Fruit fly (Drosophila melanogaster) whole organism, embryonic: ENCODE data around the gene Sas-4.

Experiments
- CG10209 ChIP-seq: fragments of 200-800 bp; sonication (Bioruptor generic); optimal IDR thresholded peaks from 3 replicates; lab custom pipeline; 2017; ENCODE audit warnings: missing biosample characterization, mild to moderate bottlenecking, missing genetic modification characterization, missing genetic modification reagents
- CG10366 ChIP-seq: fragments of 200-800 bp; sonication (Bioruptor generic); IDR thresholded peaks from 2 replicates; pipeline ENCODE4 v1.3.6; 2022; ENCODE audit warnings: missing biosample characterization, missing genetic modification characterization
- CG10462 ChIP-seq: fragments of 200-800 bp; sonication (Bioruptor generic); optimal IDR thresholded peaks from 2 replicates; lab custom pipeline; 2016; ENCODE audit warnings: missing biosample characterization, missing genetic modification characterization
- CG11085 ChIP-seq: fragments of 200-800 bp; sonication (Bioruptor generic); IDR thresholded peaks from 2 replicates; pipeline ENCODE4 v1.3.6; 2022; ENCODE audit warnings: missing biosample characterization, missing genetic modification characterization
- CG11504 ChIP-seq: fragments of 200-800 bp; sonication (Bioruptor generic); optimal IDR thresholded peaks from 3 replicates; lab custom pipeline; 2019; ENCODE audit warnings: missing biosample characterization, mild to moderate bottlenecking, missing genetic modification characterization, moderate library complexity
- CG14965 ChIP-seq: fragments of 200-800 bp; sonication (Bioruptor generic); optimal IDR thresholded peaks from 2 replicates; lab custom pipeline; 2016; ENCODE audit warnings: missing biosample characterization, missing genetic modification characterization, borderline replicate concordance
- CG17568 ChIP-seq: fragments of 200-800 bp; sonication (Bioruptor generic); optimal IDR thresholded peaks from 2 replicates; lab custom pipeline; 2018; ENCODE audit warnings: missing biosample characterization, mild to moderate bottlenecking, missing genetic modification characterization, moderate library complexity
- CG17829 ChIP-seq: fragments of 200-800 bp; optimal IDR thresholded peaks from 2 replicates; lab custom pipeline; 2019; ENCODE audit warnings: missing biosample characterization, mild to moderate bottlenecking, missing genetic modification characterization, moderate library complexity
- CG2199 ChIP-seq: fragments of 200-800 bp; sonication (Bioruptor generic); IDR thresholded peaks from 3 replicates; pipeline ENCODE4 v1.3.6; 2022; ENCODE audit warnings: missing biosample characterization, missing genetic modification characterization
- CG2678 ChIP-seq: fragments of 200-800 bp; sonication (Bioruptor generic); optimal IDR thresholded peaks from 3 replicates; lab custom pipeline; 2019; ENCODE audit warnings: missing biosample characterization, mild to moderate bottlenecking, missing genetic modification characterization, moderate library complexity
- CG2889 ChIP-seq: fragments of 200-800 bp; sonication (Bioruptor generic); IDR thresholded peaks from 3 replicates; pipeline ENCODE4 v1.3.6; 2022; ENCODE audit warnings: missing biosample characterization, missing genetic modification characterization
- CG3407 ChIP-seq: fragments of 200-800 bp; sonication (Bioruptor generic); optimal IDR thresholded peaks from 2 replicates; lab custom pipeline; 2018; ENCODE audit warnings: missing biosample characterization, mild to moderate bottlenecking, missing genetic modification characterization
- CG43689 ChIP-seq: fragments of 200-800 bp; sonication (Bioruptor generic); IDR thresholded peaks from 2 replicates; pipeline ENCODE4 v1.3.6; 2022; ENCODE audit warnings: missing biosample characterization, missing genetic modification characterization
- CG4617 ChIP-seq: fragments of 200-800 bp; sonication (Bioruptor generic); optimal IDR thresholded peaks from 3 replicates; lab custom pipeline; 2016; ENCODE audit warnings: missing biosample characterization, missing genetic modification characterization, borderline replicate concordance
- CG6175 ChIP-seq: fragments of 200-800 bp; sonication (Bioruptor generic); IDR thresholded peaks from 3 replicates; pipeline ENCODE4 v1.3.6; 2022; ENCODE audit warnings: missing biosample characterization, missing genetic modification characterization
- CG6813 ChIP-seq: fragments of 200-800 bp; sonication (Bioruptor generic); optimal IDR thresholded peaks from 2 replicates; lab custom pipeline; 2017; ENCODE audit warnings: missing biosample characterization, missing genetic modification characterization, mild to moderate bottlenecking, moderate library complexity, missing genetic modification reagents
- Camta ChIP-seq: fragments of 200-800 bp; sonication (Bioruptor generic); optimal IDR thresholded peaks from 2 replicates; lab custom pipeline; 2016; ENCODE audit warnings: missing biosample characterization, missing genetic modification characterization
- Chrac-16 ChIP-seq: fragments of 200-800 bp; sonication (Bioruptor generic); optimal IDR thresholded peaks from 3 replicates; lab custom pipeline; 2016; ENCODE audit warnings: missing biosample characterization, missing genetic modification characterization
- CkIIα-i1 ChIP-seq: fragments of 200-800 bp; sonication (Bioruptor generic); IDR thresholded peaks from 2 replicates; pipeline ENCODE4 v1.3.6; 2022; ENCODE audit warnings: missing biosample characterization, missing genetic modification characterization
- HLH4C ChIP-seq: fragments of 200-800 bp; sonication (Bioruptor generic); IDR thresholded peaks from 3 replicates; pipeline ENCODE4 v1.3.6; 2022; ENCODE audit warnings: missing biosample characterization, missing genetic modification characterization; ENCODE audit not compliant: partially characterized antibody
- Hsf ChIP-seq: fragments of 200-800 bp; sonication (Bioruptor generic); optimal IDR thresholded peaks from 3 replicates; lab custom pipeline; 2016; ENCODE audit warnings: missing biosample characterization, missing genetic modification characterization
- Lim3 ChIP-seq: fragments of 200-800 bp; sonication (Bioruptor generic); IDR thresholded peaks from 2 replicates; pipeline ENCODE4 v1.3.6; 2022; ENCODE audit warnings: missing biosample characterization, missing genetic modification characterization
- Max ChIP-seq: fragments of 200-800 bp; sonication (Bioruptor generic); optimal IDR thresholded peaks from 2 replicates; lab custom pipeline; 2016; ENCODE audit warnings: missing biosample characterization, mild to moderate bottlenecking, missing genetic modification characterization
- Mrtf ChIP-seq: fragments of 200-800 bp; sonication (Bioruptor generic); IDR thresholded peaks from 3 replicates; pipeline ENCODE4 v1.3.6; 2022; ENCODE audit warnings: missing biosample characterization, missing genetic modification characterization
- Ravus ChIP-seq: fragments of 200-800 bp; sonication (Bioruptor generic); IDR thresholded peaks from 2 replicates; pipeline ENCODE4 v1.3.6; 2022; ENCODE audit warnings: missing biosample characterization, missing genetic modification characterization
- Sry-δ ChIP-seq: fragments of 200-800 bp; sonication (Bioruptor generic); optimal IDR thresholded peaks from 2 replicates; lab custom pipeline; 2016; ENCODE audit warnings: missing biosample characterization, missing genetic modification characterization
- Vsx1 ChIP-seq: fragments of 200-800 bp; sonication (Bioruptor generic); optimal IDR thresholded peaks from 2 replicates; lab custom pipeline; 2017; ENCODE audit warnings: missing biosample characterization, mild to moderate bottlenecking, missing genetic modification characterization, missing genetic modification reagents
- ac ChIP-seq: fragments of 200-800 bp; sonication (Bioruptor generic); optimal IDR thresholded peaks from 3 replicates; lab custom pipeline; 2017; ENCODE audit warnings: missing biosample characterization, mild to moderate bottlenecking, missing genetic modification characterization
- al ChIP-seq: fragments of 200-800 bp; sonication (Bioruptor generic); IDR thresholded peaks from 2 replicates; pipeline ENCODE4 v1.3.6; 2022; ENCODE audit warnings: missing biosample characterization, missing genetic modification characterization
- ase ChIP-seq: fragments of 200-800 bp; sonication (Bioruptor generic); IDR thresholded peaks from 3 replicates; pipeline ENCODE4 v1.3.6; 2022; ENCODE audit warnings: missing biosample characterization, missing genetic modification characterization
- ci ChIP-seq: fragments of 200-800 bp; sonication (Bioruptor generic); IDR thresholded peaks from 3 replicates; pipeline ENCODE4 v1.3.6; 2022; ENCODE audit warnings: missing biosample characterization, missing genetic modification characterization
- croc ChIP-seq: fragments of 200-800 bp; sonication (Bioruptor generic); conservative IDR thresholded peaks from 3 replicates; pipeline ENCODE4 v1.3.6; 2022; ENCODE audit warnings: missing biosample characterization, missing genetic modification characterization
- disco-r ChIP-seq: fragments of 200-800 bp; sonication (Bioruptor generic); optimal IDR thresholded peaks from 2 replicates; lab custom pipeline; 2016; ENCODE audit warnings: missing biosample characterization, missing genetic modification characterization
- eve ChIP-seq, 2 experiments: fragments of >200 bp; optimal IDR thresholded peaks; 2 replicates each; lab custom pipeline; 2017; ENCODE audit warnings: missing biosample characterization in 2 of 2, missing genetic modification characterization in 2 of 2
- fd96Cb ChIP-seq: fragments of 200-800 bp; sonication (Bioruptor generic); optimal IDR thresholded peaks from 2 replicates; lab custom pipeline; 2018; ENCODE audit warnings: missing biosample characterization, mild to moderate bottlenecking, missing genetic modification characterization, moderate library complexity
- ftz-f1 ChIP-seq: fragments of 200-800 bp; sonication (Bioruptor generic); optimal IDR thresholded peaks from 2 replicates; lab custom pipeline; 2016; ENCODE audit warnings: missing biosample characterization, missing genetic modification characterization
- gfzf ChIP-seq: fragments of 200-800 bp; sonication (Bioruptor generic); optimal IDR thresholded peaks from 2 replicates; lab custom pipeline; 2016; ENCODE audit warnings: missing biosample characterization, mild to moderate bottlenecking, missing genetic modification characterization, moderate library complexity
- ken ChIP-seq: fragments of 200-800 bp; sonication (Bioruptor generic); IDR thresholded peaks from 3 replicates; pipeline ENCODE4 v1.3.6; 2022; ENCODE audit warnings: missing biosample characterization, missing genetic modification characterization
- lbe ChIP-seq: fragments of 200-800 bp; sonication (Bioruptor generic); optimal IDR thresholded peaks from 2 replicates; lab custom pipeline; 2016; ENCODE audit warnings: missing biosample characterization, mild to moderate bottlenecking, missing genetic modification characterization
- mld ChIP-seq: fragments of 200-800 bp; sonication (Bioruptor generic); IDR thresholded peaks from 3 replicates; pipeline ENCODE4 v1.3.6; 2022; ENCODE audit warnings: missing biosample characterization, missing genetic modification characterization; ENCODE audit not compliant: partially characterized antibody
- odd ChIP-seq: fragments of 200-800 bp; sonication (Bioruptor generic); optimal IDR thresholded peaks from 2 replicates; lab custom pipeline; 2017; ENCODE audit warnings: missing biosample characterization, mild to moderate bottlenecking, missing genetic modification characterization
- pb ChIP-seq: fragments of 200-800 bp; sonication (Bioruptor generic); optimal IDR thresholded peaks from 3 replicates; lab custom pipeline; 2016; ENCODE audit warnings: missing biosample characterization, missing genetic modification characterization
- repo ChIP-seq: fragments of 200-800 bp; sonication (Bioruptor generic); optimal IDR thresholded peaks from 2 replicates; lab custom pipeline; 2016; ENCODE audit warnings: missing biosample characterization, missing genetic modification characterization
- sima ChIP-seq: fragments of 200-800 bp; sonication (Bioruptor generic); optimal IDR thresholded peaks from 2 replicates; lab custom pipeline; 2016; ENCODE audit warnings: missing biosample characterization, missing genetic modification characterization
- slou ChIP-seq: fragments of 200-800 bp; sonication (Bioruptor generic); optimal IDR thresholded peaks from 3 replicates; lab custom pipeline; 2016; ENCODE audit warnings: missing biosample characterization, missing genetic modification characterization
- sob ChIP-seq: fragments of 200-800 bp; sonication (Bioruptor generic); IDR thresholded peaks from 2 replicates; pipeline ENCODE4 v1.3.6; 2022; ENCODE audit warnings: missing biosample characterization, missing genetic modification characterization
- toy ChIP-seq: fragments of 200-800 bp; sonication (Bioruptor generic); IDR thresholded peaks from 2 replicates; pipeline ENCODE4 v1.3.6; 2022; ENCODE audit warnings: missing biosample characterization, missing genetic modification characterization
- unpg ChIP-seq: fragments of 200-800 bp; sonication (Bioruptor generic); optimal IDR thresholded peaks from 3 replicates; lab custom pipeline; 2018; ENCODE audit warnings: missing biosample characterization, mild to moderate bottlenecking, missing genetic modification characterization, moderate library complexity
- usp ChIP-seq: fragments of >200 bp; optimal IDR thresholded peaks from 2 replicates; lab custom pipeline; 2017; ENCODE audit warnings: missing biosample characterization, missing genetic modification characterization
- wdn ChIP-seq: fragments of 200-800 bp; sonication (Bioruptor generic); IDR thresholded peaks from 2 replicates; pipeline ENCODE4 v1.3.6; 2022; ENCODE audit warnings: missing biosample characterization, missing genetic modification characterization
- z ChIP-seq: fragments of 200-800 bp; sonication (Bioruptor generic); IDR thresholded peaks from 3 replicates; pipeline ENCODE4 v1.3.6; 2022; ENCODE audit warnings: missing biosample characterization, missing genetic modification characterization

Gene Sas-4

DNA sequence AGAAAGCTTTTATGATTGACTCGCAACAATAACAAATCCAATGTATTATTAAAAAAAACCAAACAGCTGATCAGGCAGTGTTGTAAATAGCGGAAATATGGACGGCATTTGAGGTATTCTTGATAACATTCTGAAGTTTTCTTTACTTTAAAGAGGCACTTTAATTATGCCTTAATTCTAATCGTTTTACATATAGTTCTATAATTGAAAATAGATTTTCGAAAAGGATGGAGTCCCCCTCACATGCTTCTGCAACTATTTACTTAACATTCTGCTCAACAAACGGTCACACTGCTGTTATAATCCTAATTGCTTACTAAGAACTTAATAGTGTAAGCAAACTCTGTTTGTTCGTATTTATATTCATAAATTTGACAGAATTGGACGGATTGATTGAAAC lies 23.2 kb upstream of the Sas-4 start, which contains the start of gene CG10068 (continued):
- TF ChIP-seq CG17829 (peak; percentile 94), ac (GFP tag; lab: Kevin White, UChicago) (peak; percentile 43), CG10209 (GFP tag; lab: Kevin White, UChicago) (peak; percentile 89), z (GFP tag; lab: Robert Waterston, UW) (peak; percentile 66; the same call in 2 of the 3 replicates), Lim3 (peak; percentile 50; the same call in 1 of the 2 replicates), Ravus (GFP tag; lab: Robert Waterston, UW) (peak; percentile 21), repo (GFP tag; lab: Kevin White, UChicago) (peak; percentile 72), CG43689 (peak; percentile 60; the same call in 1 of the 2 replicates), CG14965 (GFP tag; lab: Kevin White, UChicago) (peak; percentile 39), CG6175 (GFP tag; lab: Robert Waterston, UW) (peak; percentile 58; the same call in 1 of the 3 replicates), sima (GFP tag; lab: Kevin White, UChicago) (peak; percentile 22), toy (GFP tag; lab: Robert Waterston, UW) (0 out of 2 replicates have a peak, but pooled peaks have one; percentile 41), fd96Cb (tag; lab: Kevin White, UChicago) (peak; percentile 88), Chrac-16 (GFP tag; lab: Kevin White, UChicago) (peak; percentile 89), Max (GFP tag; lab: Kevin White, UChicago) (peak; percentile 91), Sry-δ (peak; percentile 68), CG11504 (tag; lab: Kevin White, UChicago) (peak; percentile 90), disco-r (GFP tag; lab: Kevin White, UChicago) (peak; percentile 38), ftz-f1 (GFP tag; lab: Kevin White, UChicago) (no peak), mld (GFP tag; lab: Robert Waterston, UW) (no peak), eve (GFP tag; optimal IDR thresholded peaks at IDR 0.05; lab: Kevin White, UChicago) (no peak), CG2889 (GFP tag; lab: Robert Waterston, UW) (peak; percentile 64; the same call in 2 of the 3 replicates), HLH4C (GFP tag; lab: Robert Waterston, UW) (no peak), ci (peak; percentile 96), CG10366 (peak; percentile 88), CG3407 (GFP tag; lab: Kevin White, UChicago) (peak; percentile 79), al (GFP tag; lab: Robert Waterston, UW) (no peak; the same call in 1 of the 2 replicates), CG17568 (GFP tag; lab: Kevin White, UChicago) (peak; percentile 75), usp (no peak), odd (GFP tag; lab: Kevin White, UChicago) (peak; percentile 42), wdn (GFP tag; lab: Robert Waterston, UW) (peak; percentile 83), lbe (peak; percentile 81), ase (GFP tag; lab: Robert Waterston, UW) (peak; percentile 94), CG4617 (GFP tag; lab: Kevin White, UChicago) (peak; percentile 78), Camta (GFP tag; lab: Kevin White, UChicago) (peak; percentile 83), sob (GFP tag; lab: Robert Waterston, UW) (peak; percentile 88), CG10462 (GFP tag; lab: Kevin White, UChicago) (peak; percentile 82), croc (peak; percentile 77), CG6813 (GFP tag; lab: Kevin White, UChicago) (peak; percentile 74), pb (GFP tag; lab: Kevin White, UChicago) (peak; percentile 61), gfzf (GFP tag; lab: Kevin White, UChicago) (peak; percentile 60), slou (GFP tag; lab: Kevin White, UChicago) (peak; percentile 67), unpg (GFP tag; lab: Kevin White, UChicago) (peak; percentile 93), ken (GFP tag; lab: Robert Waterston, UW) (peak; percentile 95), CG11085 (no peak), Hsf (GFP tag; lab: Kevin White, UChicago) (peak; percentile 90), CG2678 (peak; percentile 90), Vsx1 (GFP tag; lab: Kevin White, UChicago) (peak; percentile 72), CkIIα-i1 (no peak), CG2199 (peak; percentile 97), Mrtf (GFP tag; lab: Robert Waterston, UW) (peak; percentile 82; the same call in 2 of the 3 replicates)
